Fruit fly (Drosophila melanogaster): ENCODE measurements around the gene Pdcd4.

DNA sequence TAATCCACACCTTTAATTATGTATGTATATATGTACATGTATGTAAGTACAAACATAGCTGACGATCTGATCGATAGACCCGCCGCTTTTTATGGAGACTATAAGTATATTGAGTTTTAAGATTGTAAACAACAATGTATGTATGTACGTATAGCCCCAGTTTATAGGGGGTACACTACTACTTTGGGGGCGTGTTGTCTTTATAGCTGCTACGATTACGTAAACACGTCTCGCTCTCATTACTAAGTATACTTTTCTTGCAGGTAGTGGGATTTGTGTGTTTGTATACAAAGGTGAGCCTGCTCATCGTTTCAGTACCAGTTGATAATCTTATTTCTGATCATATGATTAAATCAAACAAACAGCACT, 5.3 kb downstream of the Pdcd4 start:
- no peak for TF ChIP-seq CG10631 (GFP tag; optimal IDR thresholded peaks at IDR 0.05)
- TF ChIP-seq CG34406 (GFP tag; optimal IDR thresholded peaks at IDR 0.05), result no peak
- no peak for TF ChIP-seq CG6808 (GFP tag; optimal IDR thresholded peaks at IDR 0.05)
